Fruit fly (Drosophila melanogaster) whole organism, embryonic: ENCODE results near the gene Kpc1.
A peak's percentile ranks its signal among the peaks of the same experiment; 100 is the strongest.

Source experiments
- Awh ChIP-seq: fragments of 200-800 bp; sonication (Bioruptor generic); IDR thresholded peaks from 2 replicates; pipeline ENCODE4, ENCODE4 v1.3.6; 2022; ENCODE audit warnings: missing biosample characterization, missing genetic modification characterization
- Bgb ChIP-seq: fragments of 200-800 bp; sonication (Bioruptor generic); IDR thresholded peaks from 2 replicates; pipeline ENCODE4 v1.3.6; 2022; ENCODE audit warnings: missing biosample characterization, missing genetic modification characterization; ENCODE audit not compliant: partially characterized antibody
- CG10543 ChIP-seq: fragments of 200-800 bp; sonication (Bioruptor generic); optimal IDR thresholded peaks from 3 replicates; lab custom pipeline; 2017; ENCODE audit warnings: missing biosample characterization, mild to moderate bottlenecking, missing genetic modification characterization, moderate library complexity
- CG11695 ChIP-seq: fragments of 200-800 bp; sonication (Bioruptor generic); IDR thresholded peaks from 3 replicates; pipeline ENCODE4 v1.3.6; 2022; ENCODE audit warnings: missing biosample characterization, missing genetic modification characterization
- CG13296 ChIP-seq: fragments of 200-800 bp; sonication (Bioruptor generic); optimal IDR thresholded peaks from 3 replicates; lab custom pipeline; 2018; ENCODE audit warnings: missing biosample characterization, mild to moderate bottlenecking, missing genetic modification characterization
- CG13894 ChIP-seq: fragments of 200-800 bp; sonication (Bioruptor generic); optimal IDR thresholded peaks from 3 replicates; lab custom pipeline; 2018; ENCODE audit warnings: missing biosample characterization, mild to moderate bottlenecking, missing genetic modification characterization, moderate library complexity
- CG1647 ChIP-seq: fragments of 200-800 bp; sonication (Bioruptor generic); optimal IDR thresholded peaks from 3 replicates; lab custom pipeline; 2016; ENCODE audit warnings: missing biosample characterization, missing genetic modification characterization
- CG17385 ChIP-seq: fragments of 200-800 bp; sonication (Bioruptor generic); optimal IDR thresholded peaks from 3 replicates; lab custom pipeline; 2018; ENCODE audit warnings: missing biosample characterization, mild to moderate bottlenecking, missing genetic modification characterization
- CG18476 ChIP-seq: fragments of 200-800 bp; sonication (Bioruptor generic); optimal IDR thresholded peaks from 2 replicates; lab custom pipeline; 2016; ENCODE audit warnings: missing biosample characterization, mild to moderate bottlenecking, missing genetic modification characterization
- CG18599 ChIP-seq: fragments of 200-800 bp; sonication (Bioruptor generic); optimal IDR thresholded peaks from 3 replicates; lab custom pipeline; 2017; ENCODE audit warnings: missing biosample characterization, missing genetic modification characterization, mild to moderate bottlenecking, moderate library complexity, missing genetic modification reagents
- CG2678 ChIP-seq: fragments of 200-800 bp; sonication (Bioruptor generic); optimal IDR thresholded peaks from 3 replicates; lab custom pipeline; 2019; ENCODE audit warnings: missing biosample characterization, mild to moderate bottlenecking, missing genetic modification characterization, moderate library complexity
- CG2712 ChIP-seq: fragments of 200-800 bp; optimal IDR thresholded peaks from 3 replicates; lab custom pipeline; 2019; ENCODE audit warnings: missing biosample characterization, mild to moderate bottlenecking, missing genetic modification characterization, moderate library complexity
- CG31224 ChIP-seq: fragments of 200-800 bp; sonication (Bioruptor generic); IDR thresholded peaks from 2 replicates; pipeline ENCODE4 v1.3.6; 2022; ENCODE audit warnings: missing biosample characterization, missing genetic modification characterization
- CG6765 ChIP-seq: fragments of 200-800 bp; sonication (Bioruptor generic); optimal IDR thresholded peaks from 3 replicates; lab custom pipeline; 2017; ENCODE audit warnings: missing biosample characterization, mild to moderate bottlenecking, missing genetic modification characterization
- CG7372 ChIP-seq: fragments of 200-800 bp; sonication (Bioruptor generic); IDR thresholded peaks from 2 replicates; pipeline ENCODE4 v1.3.6; 2022; ENCODE audit warnings: missing biosample characterization, missing genetic modification characterization
- CG7987 ChIP-seq: fragments of 200-800 bp; sonication (Bioruptor generic); optimal IDR thresholded peaks from 2 replicates; lab custom pipeline; 2018; ENCODE audit warnings: missing biosample characterization, mild to moderate bottlenecking, missing genetic modification characterization, moderate library complexity
- Fer1 ChIP-seq: fragments of 200-800 bp; sonication (Bioruptor generic); optimal IDR thresholded peaks from 2 replicates; lab custom pipeline; 2017; ENCODE audit warnings: missing biosample characterization, mild to moderate bottlenecking, missing genetic modification characterization
- HHEX ChIP-seq: fragments of 200-800 bp; sonication (Bioruptor generic); optimal IDR thresholded peaks from 3 replicates; lab custom pipeline; 2017; ENCODE audit warnings: missing biosample characterization, mild to moderate bottlenecking, missing genetic modification characterization, missing genetic modification reagents
- HmgZ ChIP-seq: fragments of 200-800 bp; sonication (Bioruptor generic); optimal IDR thresholded peaks from 2 replicates; lab custom pipeline; 2018; ENCODE audit warnings: missing biosample characterization, mild to moderate bottlenecking, missing genetic modification characterization
- Hr78 ChIP-seq, 2 experiments: fragments of 200-800 bp in 1 of 2; fragments of >200 bp in 1 of 2; sonication (Bioruptor generic) in 1 of 2; optimal IDR thresholded peaks; 2 replicates each; lab custom pipeline; 2017 to 2019; ENCODE audit warnings: missing biosample characterization in 2 of 2, missing genetic modification characterization in 2 of 2, mild to moderate bottlenecking in 1 of 2, moderate library complexity in 1 of 2
- Med ChIP-seq: fragments of 200-800 bp; sonication (Bioruptor generic); peaks from one replicate; lab custom pipeline; 2016; ENCODE audit warnings: missing biosample characterization, missing genetic modification characterization, mild to moderate bottlenecking, inconsistent platforms, moderate library complexity
- NK7.1 ChIP-seq: fragments of 200-800 bp; sonication (Bioruptor generic); optimal IDR thresholded peaks from 3 replicates; lab custom pipeline; 2016; ENCODE audit warnings: missing biosample characterization, missing genetic modification characterization
- Pdp1 ChIP-seq, 2 experiments: fragments of 200-800 bp; sonication (Bioruptor generic); optimal IDR thresholded peaks; 3 replicates each; lab custom pipeline; 2016; ENCODE audit warnings: missing biosample characterization in 2 of 2, missing genetic modification characterization in 2 of 2, mild to moderate bottlenecking in 1 of 2, moderate library complexity in 1 of 2
- Sry-β ChIP-seq: fragments of 200-800 bp; sonication (Bioruptor generic); optimal IDR thresholded peaks from 2 replicates; lab custom pipeline; 2018; ENCODE audit warnings: missing biosample characterization, mild to moderate bottlenecking, missing genetic modification characterization, moderate library complexity
- abd-A ChIP-seq: fragments of 200-800 bp; sonication (Bioruptor generic); optimal IDR thresholded peaks from 3 replicates; lab custom pipeline; 2019; ENCODE audit warnings: missing biosample characterization, mild to moderate bottlenecking, missing genetic modification characterization, moderate library complexity
- chinmo ChIP-seq: fragments of 200-800 bp; sonication (Bioruptor generic); IDR thresholded peaks from 4 replicates; pipeline ENCODE4 v1.3.6; 2022; ENCODE audit warnings: missing biosample characterization, missing genetic modification characterization; ENCODE audit not compliant: partially characterized antibody
- crol ChIP-seq: fragments of 200-800 bp; sonication (Bioruptor generic); IDR thresholded peaks from 2 replicates; pipeline ENCODE4 v1.3.6; 2022; ENCODE audit warnings: missing biosample characterization, missing genetic modification characterization
- cwo ChIP-seq: fragments of 200-800 bp; sonication (Bioruptor generic); optimal IDR thresholded peaks from 3 replicates; lab custom pipeline; 2017; ENCODE audit warnings: missing biosample characterization, missing genetic modification characterization, mild to moderate bottlenecking, moderate library complexity, missing genetic modification reagents
- esg ChIP-seq: fragments of 200-800 bp; sonication (Bioruptor generic); conservative IDR thresholded peaks from 2 replicates; pipeline ENCODE4 v1.3.6; 2022; ENCODE audit warnings: missing biosample characterization, missing genetic modification characterization
- ewg ChIP-seq: fragments of 200-800 bp; sonication (Bioruptor generic); optimal IDR thresholded peaks from 3 replicates; lab custom pipeline; 2017; ENCODE audit warnings: mild to moderate bottlenecking, missing biosample characterization, missing genetic modification reagents, missing genetic modification characterization
- exex ChIP-seq: fragments of 200-800 bp; sonication (Bioruptor generic); optimal IDR thresholded peaks from 4 replicates; lab custom pipeline; 2018; ENCODE audit warnings: missing biosample characterization, mild to moderate bottlenecking, missing genetic modification characterization, moderate library complexity
- lab ChIP-seq: fragments of 200-800 bp; sonication (Bioruptor generic); optimal IDR thresholded peaks from 3 replicates; lab custom pipeline; 2017; ENCODE audit warnings: missing biosample characterization, missing genetic modification characterization, mild to moderate bottlenecking, moderate library complexity, missing genetic modification reagents
- mirr ChIP-seq: fragments of 200-800 bp; sonication (Bioruptor generic); optimal IDR thresholded peaks from 3 replicates; lab custom pipeline; 2018; ENCODE audit warnings: missing biosample characterization, mild to moderate bottlenecking, missing genetic modification characterization
- sug ChIP-seq: fragments of 200-800 bp; optimal IDR thresholded peaks from 2 replicates; lab custom pipeline; 2019; ENCODE audit warnings: missing biosample characterization, mild to moderate bottlenecking, missing genetic modification characterization, moderate library complexity
- unpg ChIP-seq: fragments of 200-800 bp; sonication (Bioruptor generic); optimal IDR thresholded peaks from 3 replicates; lab custom pipeline; 2018; ENCODE audit warnings: missing biosample characterization, mild to moderate bottlenecking, missing genetic modification characterization, moderate library complexity
- z ChIP-seq: fragments of 200-800 bp; sonication (Bioruptor generic); IDR thresholded peaks from 3 replicates; pipeline ENCODE4 v1.3.6; 2022; ENCODE audit warnings: missing biosample characterization, missing genetic modification characterization

Gene Kpc1

DNA sequence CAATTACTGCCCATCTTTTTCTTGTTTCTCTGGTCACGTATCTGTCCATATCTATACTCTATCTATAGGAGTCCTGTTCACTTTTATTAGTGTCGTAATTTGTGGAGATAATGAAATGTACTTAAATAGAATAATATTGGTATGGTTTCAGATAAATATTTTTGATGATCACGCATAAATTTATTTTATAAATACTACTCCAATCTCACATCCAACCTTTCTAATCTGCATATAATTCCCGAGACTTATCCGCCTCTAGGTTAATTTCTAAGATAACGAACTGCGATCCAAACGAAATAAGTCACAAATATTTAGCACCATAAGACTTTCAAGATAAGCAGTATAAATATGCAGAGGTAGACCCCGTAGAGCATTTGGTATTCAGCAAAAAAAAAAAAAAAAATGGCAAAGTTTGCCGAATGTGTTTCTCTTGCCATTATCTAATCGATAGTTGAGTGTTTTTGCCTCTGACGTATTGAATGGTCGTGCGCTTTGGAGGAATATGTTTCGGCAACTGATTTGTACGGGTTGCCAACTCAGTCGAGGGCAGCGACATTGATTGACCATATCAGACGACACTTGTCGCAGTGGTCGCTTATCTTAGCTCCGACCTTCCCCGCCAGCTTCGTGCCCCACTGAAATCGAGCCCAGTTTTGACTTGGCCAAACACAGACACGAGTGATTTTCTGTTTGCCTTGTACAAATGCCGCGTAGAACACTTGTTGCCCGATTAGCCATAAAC lies 2.2 kb upstream of the Kpc1 start (continued):
- TF ChIP-seq Bgb (0 out of 2 replicates have a peak, but pooled peaks have one; percentile 8), CG7372 (GFP tag; lab: Robert Waterston, UW) (no peak), CG7987 (GFP tag; lab: Kevin White, UChicago) (peak; percentile 7), CG31224 (GFP tag; lab: Robert Waterston, UW) (peak; percentile 18; the same call in 1 of the 2 replicates), Med (peak; percentile 16), chinmo (GFP tag; lab: Robert Waterston, UW) (0 out of 4 replicates have a peak, but pooled peaks have one; percentile 80), exex (peak; percentile 72), HmgZ (peak; percentile 19), abd-A (tag; lab: Kevin White, UChicago) (no peak), Hr78 (GFP tag; optimal IDR thresholded peaks at IDR 0.05; lab: Kevin White, UChicago) (peak in 1 of 2 experiments; percentile 17), z (GFP tag; lab: Robert Waterston, UW) (peak; percentile 56; the same call in 1 of the 3 replicates), CG6765 (GFP tag; lab: Kevin White, UChicago) (peak; percentile 4), cwo (GFP tag; lab: Kevin White, UChicago) (peak; percentile 79), crol (GFP tag; lab: Robert Waterston, UW) (peak; percentile 64; the same call in 1 of the 2 replicates), esg (GFP tag; lab: Robert Waterston, UW) (no peak), CG17385 (no peak), ewg (GFP tag; lab: Kevin White, UChicago) (no peak), CG11695 (GFP tag; lab: Robert Waterston, UW) (0 out of 3 replicates have a peak, but pooled peaks have one; percentile 7), lab (GFP tag; lab: Kevin White, UChicago) (peak; percentile 40)

DNA sequence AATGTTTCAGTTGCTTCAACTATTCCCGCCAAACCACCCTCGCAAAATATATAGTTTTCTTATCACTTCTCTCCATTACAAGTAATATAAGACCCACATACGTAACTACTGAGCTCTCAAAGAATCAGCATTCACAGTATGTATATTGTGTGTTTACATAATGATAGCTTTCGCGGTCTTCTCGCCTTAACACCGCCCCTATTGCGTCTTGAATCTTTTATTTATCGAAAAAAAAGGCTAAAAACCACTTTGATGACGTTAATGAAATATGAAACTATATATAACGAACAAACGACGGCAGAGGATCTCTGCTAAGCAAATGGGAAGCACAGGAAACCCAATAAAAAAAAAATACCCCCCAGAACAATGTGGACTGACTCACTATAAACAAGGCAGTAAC lies 1.4 kb upstream of the Kpc1 start:
- TF ChIP-seq CG18599 (GFP tag; lab: Kevin White, UChicago), result peak; percentile 5
- peak; percentile 2 for TF ChIP-seq CG2678 (tag; lab: Kevin White, UChicago)
- TF ChIP-seq CG13894 (tag; lab: Kevin White, UChicago), result peak; percentile 25
- TF ChIP-seq mirr (GFP tag; lab: Kevin White, UChicago), result peak; percentile 26
- peak; percentile 20 for TF ChIP-seq CG13296
- TF ChIP-seq CG18476 (GFP tag; lab: Kevin White, UChicago), result peak; percentile 24
- TF ChIP-seq CG1647, result no peak
- peak; percentile 1 for TF ChIP-seq CG6765 (GFP tag; lab: Kevin White, UChicago)
- TF ChIP-seq CG2712 (tag; lab: Kevin White, UChicago), result no peak
- TF ChIP-seq Awh (GFP tag; lab: Robert Waterston, UW), result peak; percentile 36; the same call in 1 of the 2 replicates
- TF ChIP-seq Sry-β (GFP tag; lab: Kevin White, UChicago), result no peak
- TF ChIP-seq Pdp1 (GFP tag; optimal IDR thresholded peaks at IDR 0.05; lab: Kevin White, UChicago), result peak in 1 of 2 experiments; percentile 74
- peak; percentile 20 for TF ChIP-seq lab (GFP tag; lab: Kevin White, UChicago)
- TF ChIP-seq HHEX (GFP tag; lab: Kevin White, UChicago), result peak; percentile 12
- TF ChIP-seq CG10543 (GFP tag; lab: Kevin White, UChicago), result peak; percentile 39
- TF ChIP-seq Fer1 (GFP tag; lab: Kevin White, UChicago), result peak; percentile 18
- peak; percentile 6 for TF ChIP-seq CG7987 (GFP tag; lab: Kevin White, UChicago)
- no peak for TF ChIP-seq unpg
- peak; percentile 24 for TF ChIP-seq sug (tag; lab: Kevin White, UChicago)
- no peak for TF ChIP-seq NK7.1
- TF ChIP-seq Med, result peak; percentile 10
